Fruit fly (Drosophila melanogaster) Kc167 (cell line): ENCODE measurements around the gene CG46313.

Experiments used
- Myc ChIP-seq: fragments of >200 bp; optimal IDR thresholded peaks from 2 replicates; lab custom pipeline; 2017; ENCODE audit warnings: missing external identifiers
- Sin3A ChIP-seq: fragments of >200 bp; optimal IDR thresholded peaks from 2 replicates; lab custom pipeline; 2018; ENCODE audit warnings: missing external identifiers
- h ChIP-seq: fragments of >200 bp; optimal IDR thresholded peaks from 3 replicates; lab custom pipeline; 2018; ENCODE audit warnings: missing external identifiers
- insv ChIP-seq: fragments of >200 bp; optimal IDR thresholded peaks from 3 replicates; lab custom pipeline; 2018; ENCODE audit warnings: missing external identifiers
- psq ChIP-seq: fragments of >200 bp; optimal IDR thresholded peaks from 2 replicates; lab custom pipeline; 2017; ENCODE audit warnings: missing external identifiers
- ttk ChIP-seq: sonication (Bioruptor generic); optimal IDR thresholded peaks from 2 replicates; lab custom pipeline; 2017; ENCODE audit warnings: missing external identifiers

dm6 chr3R:26963747-26964174, 14.6 kb upstream of the CG46313 start:
- no peak for TF ChIP-seq Sin3A (lab: Kevin White, UChicago)
- no peak for TF ChIP-seq h (lab: Kevin White, UChicago)
- TF ChIP-seq Myc (lab: Kevin White, UChicago), result no peak
- TF ChIP-seq insv, result no peak
- no peak for TF ChIP-seq ttk (lab: Kevin White, UChicago)
- no peak for TF ChIP-seq psq
